Fruit fly (Drosophila melanogaster): ENCODE data around the gene FipoQ.

DNA sequence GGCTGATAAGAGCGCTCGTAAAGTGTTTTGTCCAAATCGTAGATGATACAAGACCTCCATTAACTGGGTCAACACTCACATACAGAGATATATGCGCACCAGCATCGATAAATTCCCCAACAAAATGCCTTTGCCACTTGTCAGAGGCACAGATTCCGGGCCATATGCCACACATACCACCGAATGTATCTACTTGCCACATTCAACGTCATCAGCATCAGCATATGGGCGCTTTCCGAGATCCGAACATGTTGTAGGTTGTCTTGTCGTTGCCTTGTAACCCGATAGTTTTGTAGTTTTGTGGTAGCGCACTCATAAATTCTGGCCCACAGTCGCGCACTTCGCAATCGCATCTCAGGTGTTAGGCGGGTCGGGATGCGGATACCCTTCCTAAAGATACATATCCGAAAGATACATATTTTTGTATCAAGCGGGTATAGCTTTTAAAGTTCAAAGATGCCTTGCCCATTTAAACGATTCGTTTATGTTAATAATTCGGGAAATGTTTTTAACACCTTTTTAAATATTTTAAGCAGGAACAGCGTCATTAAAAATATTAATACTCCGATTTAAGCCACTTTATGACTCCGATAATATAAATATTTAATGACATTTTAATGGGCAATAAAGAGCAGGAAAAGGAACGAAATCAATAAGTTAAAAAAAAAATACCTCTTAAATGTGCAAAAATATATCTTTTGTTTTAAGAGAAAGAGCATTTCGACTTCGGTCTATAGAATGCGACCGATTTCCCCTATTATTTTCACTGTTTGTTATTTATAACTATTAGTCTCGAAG lies 29.6 kb downstream of the FipoQ start:
- TF ChIP-seq h (optimal IDR thresholded peaks at IDR 0.05) (no peak), ttk (optimal IDR thresholded peaks at IDR 0.05) (no peak), psq (optimal IDR thresholded peaks at IDR 0.05) (no peak), insv (optimal IDR thresholded peaks at IDR 0.05) (no peak), Myc (optimal IDR thresholded peaks at IDR 0.05) (no peak), Sin3A (optimal IDR thresholded peaks at IDR 0.05) (no peak)
